Fruit fly (Drosophila melanogaster) Kc167 (cell line): ENCODE results near the gene GluRS-m.

ENCODE experiments used
- Myc ChIP-seq: fragments of >200 bp; optimal IDR thresholded peaks from 2 replicates; lab custom pipeline; 2017; ENCODE audit warnings: missing external identifiers
- Sin3A ChIP-seq: fragments of >200 bp; optimal IDR thresholded peaks from 2 replicates; lab custom pipeline; 2018; ENCODE audit warnings: missing external identifiers
- h ChIP-seq: fragments of >200 bp; optimal IDR thresholded peaks from 3 replicates; lab custom pipeline; 2018; ENCODE audit warnings: missing external identifiers
- insv ChIP-seq: fragments of >200 bp; optimal IDR thresholded peaks from 3 replicates; lab custom pipeline; 2018; ENCODE audit warnings: missing external identifiers
- psq ChIP-seq: fragments of >200 bp; optimal IDR thresholded peaks from 2 replicates; lab custom pipeline; 2017; ENCODE audit warnings: missing external identifiers
- ttk ChIP-seq: sonication (Bioruptor generic); optimal IDR thresholded peaks from 2 replicates; lab custom pipeline; 2017; ENCODE audit warnings: missing external identifiers

DNA sequence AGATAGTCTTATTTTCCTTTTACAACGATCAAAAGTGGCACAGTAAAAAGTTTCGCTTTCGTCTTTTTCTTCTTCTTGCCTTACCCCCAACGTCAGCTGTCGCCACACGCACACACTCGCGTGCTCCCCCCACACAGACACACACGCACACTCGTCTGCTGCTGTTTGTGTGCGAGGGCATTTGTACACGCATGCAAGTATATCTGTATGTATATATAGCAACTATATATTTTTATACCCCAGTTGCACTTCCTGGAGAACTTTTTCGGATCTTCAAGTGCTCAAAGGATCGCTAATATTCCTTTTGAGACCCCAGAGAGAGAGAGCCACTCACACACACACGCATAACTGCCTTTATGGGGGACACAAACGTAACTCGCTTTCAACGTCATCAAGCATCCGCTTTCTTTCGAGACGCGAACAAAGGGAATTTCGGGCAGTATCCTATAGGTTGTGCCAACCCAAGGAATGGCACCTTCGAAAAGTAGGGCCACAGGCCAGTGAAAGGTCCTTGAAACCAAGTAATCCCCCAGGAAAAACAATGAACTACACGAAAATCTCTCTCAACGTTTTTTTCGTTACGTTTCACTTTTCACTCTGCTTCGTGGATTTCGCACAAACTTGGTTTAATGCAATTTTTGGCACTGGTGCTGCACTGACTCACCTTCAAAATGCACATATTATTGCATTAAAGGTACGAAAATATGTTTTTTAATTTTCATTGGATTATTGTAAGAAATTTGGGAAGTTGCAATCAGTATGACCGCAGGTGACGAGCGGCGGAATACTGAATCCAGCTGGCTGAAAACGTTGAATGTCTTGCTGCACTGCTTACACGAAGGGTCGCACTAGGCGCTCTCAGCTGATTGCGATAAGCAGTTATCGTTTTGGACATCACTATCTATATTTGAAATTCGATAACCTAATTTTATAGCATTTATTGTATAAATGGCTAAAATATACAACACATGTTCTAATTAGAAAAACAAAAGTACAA is 38.9 kb downstream of the GluRS-m start, which contains the start of gene roq:
- TF ChIP-seq psq = no peak
- no peak for TF ChIP-seq h (lab: Kevin White, UChicago)
- TF ChIP-seq ttk (lab: Kevin White, UChicago) = no peak
- TF ChIP-seq Sin3A (lab: Kevin White, UChicago) = no peak
- TF ChIP-seq insv (lab: Kevin White, UChicago) = no peak
- TF ChIP-seq Myc (lab: Kevin White, UChicago) = no peak
